Worm (Caenorhabditis elegans) whole organism, L1 larva: ENCODE measurements around the gene F21A3.11.

Experiments used
- C16A3.4 ChIP-seq: fragments of 150-350 bp; optimal IDR thresholded peaks from 2 replicates; lab custom pipeline; 2014; ENCODE audit warnings: missing biosample characterization, missing genetic modification characterization
- C34B4.2 ChIP-seq: sonication (generic microtip); optimal IDR thresholded peaks from 2 replicates; lab custom pipeline; 2017; ENCODE audit warnings: mild to moderate bottlenecking, missing genetic modification characterization, missing compliant biosample characterization
- blmp-1 ChIP-seq: fragments of 150-350 bp; optimal IDR thresholded peaks from 2 replicates; lab custom pipeline; 2014; ENCODE audit warnings: missing biosample characterization, missing genetic modification characterization
- ceh-90 ChIP-seq: sonication (generic microtip); optimal IDR thresholded peaks from 2 replicates; lab custom pipeline; 2016; ENCODE audit warnings: missing genetic modification characterization, missing compliant biosample characterization
- dpl-1 ChIP-seq, 3 experiments: fragments of 150-350 bp in 2 of 3; sonication (generic microtip) in 1 of 3; optimal IDR thresholded peaks; 2 replicates each; lab custom pipeline; 2014 to 2017; ENCODE audit warnings: missing biosample characterization in 3 of 3, missing genetic modification characterization in 3 of 3, missing genetic modification reagents in 3 of 3
- efl-1 ChIP-seq, 4 experiments: fragments of 150-350 bp; optimal IDR thresholded peaks in 3 of 4; peaks in 1 of 4; 1 replicate in 1 of 4; 2 replicates in 3 of 4; lab custom pipeline; 2014; ENCODE audit warnings: missing biosample characterization in 2 of 4, missing genetic modification characterization in 2 of 4, missing genetic modification reagents in 2 of 4
- efl-3 ChIP-seq: fragments of 200-800 bp; sonication (Bioruptor generic); optimal IDR thresholded peaks from 2 replicates; lab custom pipeline; 2018; ENCODE audit warnings: mild to moderate bottlenecking, missing genetic modification characterization, missing compliant biosample characterization
- egl-27 ChIP-seq, 2 experiments: fragments of 150-350 bp in 1 of 2; sonication (generic microtip); optimal IDR thresholded peaks; 3 replicates each; lab custom pipeline; 2017 to 2018; ENCODE audit warnings: missing biosample characterization in 2 of 2, missing genetic modification characterization in 2 of 2, missing genetic modification reagents in 2 of 2
- elt-2 ChIP-seq: sonication (generic microtip); optimal IDR thresholded peaks from 2 replicates; lab custom pipeline; 2016; ENCODE audit warnings: missing genetic modification characterization, mild to moderate bottlenecking, inconsistent platforms, missing compliant biosample characterization, missing genetic modification reagents
- elt-3 ChIP-seq, 6 experiments: fragments of 150-350 bp in 1 of 6; sonication (generic microtip); optimal IDR thresholded peaks; 2 replicates each; lab custom pipeline; 2017 to 2018; ENCODE audit warnings: missing biosample characterization in 6 of 6, missing genetic modification characterization in 6 of 6, inconsistent platforms in 1 of 6
- fkh-10 ChIP-seq: sonication (generic microtip); optimal IDR thresholded peaks from 2 replicates; lab custom pipeline; 2017; ENCODE audit warnings: missing biosample characterization, missing genetic modification reagents, missing genetic modification characterization
- fkh-4 ChIP-seq: sonication (generic microtip); optimal IDR thresholded peaks from 2 replicates; lab custom pipeline; 2016; ENCODE audit warnings: missing compliant biosample characterization, missing genetic modification characterization, borderline replicate concordance
- grh-1 ChIP-seq: fragments of 200-800 bp; sonication (Bioruptor generic); IDR thresholded peaks from 2 replicates; pipeline ENCODE4 v1.3.6; 2022; ENCODE audit warnings: missing genetic modification reagents, missing genetic modification characterization, missing compliant biosample characterization
- isw-1 ChIP-seq: fragments of 200-800 bp; sonication (Bioruptor generic); IDR thresholded peaks from 2 replicates; pipeline ENCODE4 v1.3.6; 2022; ENCODE audit warnings: missing genetic modification characterization, missing compliant biosample characterization
- lin-14 ChIP-seq: fragments of 200-800 bp; sonication (Bioruptor generic); optimal IDR thresholded peaks from 2 replicates; lab custom pipeline; 2018; ENCODE audit warnings: mild to moderate bottlenecking, missing genetic modification characterization, moderate library complexity, missing compliant biosample characterization
- lin-35 ChIP-seq, 2 experiments: fragments of 150-350 bp; optimal IDR thresholded peaks; 2 replicates each; lab custom pipeline; 2014; ENCODE audit warnings: missing biosample characterization in 2 of 2, missing genetic modification characterization in 2 of 2, missing genetic modification reagents in 2 of 2
- lin-39 ChIP-seq: fragments of 150-350 bp; optimal IDR thresholded peaks from 2 replicates; lab custom pipeline; 2014; ENCODE audit warnings: missing biosample characterization, missing genetic modification reagents, missing genetic modification characterization
- lir-3 ChIP-seq: sonication (generic microtip); optimal IDR thresholded peaks from 2 replicates; lab custom pipeline; 2016; ENCODE audit warnings: mild to moderate bottlenecking, missing genetic modification characterization, moderate library complexity, missing compliant biosample characterization; ENCODE audit not compliant: poor library complexity
- lsy-2 ChIP-seq, 2 experiments: fragments of 150-350 bp; optimal IDR thresholded peaks; 2 replicates each; lab custom pipeline; 2014; ENCODE audit warnings: missing biosample characterization in 2 of 2, missing genetic modification characterization in 2 of 2
- mdl-1 ChIP-seq, 2 experiments: fragments of 150-350 bp; optimal IDR thresholded peaks; 2 replicates each; lab custom pipeline; 2014 to 2017; ENCODE audit warnings: missing biosample characterization in 2 of 2, missing genetic modification characterization in 2 of 2, inconsistent platforms in 1 of 2
- mef-2 ChIP-seq: fragments of 150-350 bp; optimal IDR thresholded peaks from 2 replicates; lab custom pipeline; 2014; ENCODE audit warnings: missing biosample characterization, missing genetic modification characterization
- nhr-19 ChIP-seq: fragments of 200-800 bp; sonication (Bioruptor generic); conservative IDR thresholded peaks from 2 replicates; pipeline ENCODE4 v1.3.6; 2022; ENCODE audit warnings: missing genetic modification characterization, missing compliant biosample characterization
- nhr-20 ChIP-seq: sonication (generic microtip); optimal IDR thresholded peaks from 2 replicates; lab custom pipeline; 2016; ENCODE audit warnings: mild to moderate bottlenecking, missing genetic modification characterization, missing compliant biosample characterization
- nhr-47 ChIP-seq: sonication (generic microtip); optimal IDR thresholded peaks from 2 replicates; lab custom pipeline; 2016; ENCODE audit warnings: mild to moderate bottlenecking, missing genetic modification characterization, moderate library complexity, missing compliant biosample characterization
- nhr-71 ChIP-seq: sonication (generic microtip); optimal IDR thresholded peaks from 2 replicates; lab custom pipeline; 2016; ENCODE audit warnings: mild to moderate bottlenecking, missing genetic modification characterization, moderate library complexity, missing compliant biosample characterization
- nhr-85 ChIP-seq: sonication (generic microtip); peaks from one replicate; lab custom pipeline; 2016; ENCODE audit warnings: missing genetic modification characterization, inconsistent platforms, missing compliant biosample characterization
- nhr-90 ChIP-seq: sonication (generic microtip); optimal IDR thresholded peaks from 2 replicates; lab custom pipeline; 2016; ENCODE audit warnings: mild to moderate bottlenecking, missing genetic modification characterization, missing compliant biosample characterization; ENCODE audit not compliant: poor library complexity
- pag-3 ChIP-seq: sonication (generic microtip); optimal IDR thresholded peaks from 2 replicates; lab custom pipeline; 2017; ENCODE audit warnings: missing genetic modification characterization, mild to moderate bottlenecking, missing compliant biosample characterization, antibody characterized with exemption, borderline replicate concordance; ENCODE audit not compliant: insufficient read depth
- pqm-1 ChIP-seq: sonication (generic microtip); optimal IDR thresholded peaks from 3 replicates; lab custom pipeline; 2017; ENCODE audit warnings: missing biosample characterization, missing genetic modification characterization
- rnt-1 ChIP-seq: sonication (generic microtip); optimal IDR thresholded peaks from 2 replicates; lab custom pipeline; 2016; ENCODE audit warnings: mild to moderate bottlenecking, missing genetic modification characterization, moderate library complexity, missing compliant biosample characterization
- snpc-4 ChIP-seq: fragments of 150-350 bp; optimal IDR thresholded peaks from 2 replicates; lab custom pipeline; 2014; ENCODE audit warnings: missing biosample characterization, missing genetic modification characterization
- snu-23 ChIP-seq: sonication (generic microtip); optimal IDR thresholded peaks from 2 replicates; lab custom pipeline; 2016; ENCODE audit warnings: missing genetic modification characterization, missing compliant biosample characterization
- sptf-1 ChIP-seq: fragments of 150-350 bp; optimal IDR thresholded peaks from 2 replicates; lab custom pipeline; 2014; ENCODE audit warnings: missing biosample characterization, missing genetic modification characterization
- sup-37 ChIP-seq: fragments of 200-800 bp; sonication (Bioruptor generic); optimal IDR thresholded peaks from 2 replicates; lab custom pipeline; 2018; ENCODE audit warnings: mild to moderate bottlenecking, missing genetic modification characterization, missing compliant biosample characterization
- swsn-7 ChIP-seq: sonication (generic microtip); optimal IDR thresholded peaks from 2 replicates; lab custom pipeline; 2016; ENCODE audit warnings: missing genetic modification characterization, missing compliant biosample characterization
- tbx-2 ChIP-seq: sonication (generic microtip); optimal IDR thresholded peaks from 2 replicates; lab custom pipeline; 2016; ENCODE audit warnings: missing genetic modification characterization, missing compliant biosample characterization
- tlp-1 ChIP-seq: fragments of 150-350 bp; optimal IDR thresholded peaks from 2 replicates; lab custom pipeline; 2014; ENCODE audit warnings: missing biosample characterization, missing genetic modification characterization
- unc-130 ChIP-seq: fragments of 150-350 bp; optimal IDR thresholded peaks from 2 replicates; lab custom pipeline; 2017; ENCODE audit warnings: missing biosample characterization, missing genetic modification characterization, inconsistent platforms
- unc-62 ChIP-seq: fragments of 150-350 bp; optimal IDR thresholded peaks from 2 replicates; lab custom pipeline; 2014; ENCODE audit warnings: missing biosample characterization, missing genetic modification reagents, missing genetic modification characterization
- xbp-1 ChIP-seq: sonication (generic microtip); optimal IDR thresholded peaks from 2 replicates; lab custom pipeline; 2016; ENCODE audit warnings: missing genetic modification characterization, missing compliant biosample characterization
- ztf-4 ChIP-seq: fragments of 150-350 bp; optimal IDR thresholded peaks from 2 replicates; lab custom pipeline; 2014; ENCODE audit warnings: missing biosample characterization, missing genetic modification characterization

F21A3.11 gene

ce11 chrV:15563985-15564384 lies 31.0 kb upstream of the F21A3.11 start:
- TF ChIP-seq fkh-10 (no peak), pag-3 (tag; lab: Kevin White, UChicago) (no peak), elt-3 (tag; optimal IDR thresholded peaks at IDR 0.05; lab: Kevin White, UChicago) (peak in 4 of 6 experiments; percentile 48 to 90 (median 60)), sptf-1 (tag; lab: Kevin White, UChicago) (no peak), isw-1 (no peak), C34B4.2 (tag; lab: Kevin White, UChicago) (no peak), lir-3 (tag; lab: Kevin White, UChicago) (peak; percentile 16), grh-1 (GFP tag; lab: Robert Waterston, UW) (no peak), elt-2 (tag; lab: Kevin White, UChicago) (peak; percentile 64), lin-39 (tag; lab: Kevin White, UChicago) (peak; percentile 47), snpc-4 (tag; lab: Kevin White, UChicago) (no peak), nhr-47 (tag; lab: Kevin White, UChicago) (peak; percentile 40), swsn-7 (peak; percentile 22), lsy-2 (tag; optimal IDR thresholded peaks at IDR 0.05; lab: Kevin White, UChicago) (peak; percentile 36 to 48), xbp-1 (peak; percentile 7), ceh-90 (tag; lab: Kevin White, UChicago) (no peak), lin-14 (GFP tag; lab: Kevin White, UChicago) (peak; percentile 72), nhr-19 (GFP tag; lab: Robert Waterston, UW) (peak; percentile 98), nhr-90 (peak; percentile 35), tbx-2 (peak; percentile 45), nhr-20 (tag; lab: Kevin White, UChicago) (peak; percentile 93), ztf-4 (tag; lab: Kevin White, UChicago) (peak; percentile 59), rnt-1 (tag; lab: Kevin White, UChicago) (peak; percentile 87), mdl-1 (tag; optimal IDR thresholded peaks at IDR 0.05; lab: Kevin White, UChicago) (peak in 1 of 2 experiments; percentile 70), efl-3 (GFP tag; lab: Kevin White, UChicago) (no peak), unc-130 (peak; percentile 52), nhr-85 (tag; lab: Kevin White, UChicago) (peak; percentile 45), C16A3.4 (tag; lab: Kevin White, UChicago) (peak; percentile 18), blmp-1 (tag; lab: Kevin White, UChicago) (peak; percentile 43), dpl-1 (GFP tag; optimal IDR thresholded peaks at IDR 0.05; lab: Kevin White, UChicago) (peak in 1 of 3 experiments; percentile 13), nhr-71 (tag; lab: Kevin White, UChicago) (peak; percentile 86), snu-23 (peak; percentile 54), sup-37 (no peak), efl-1 (optimal IDR thresholded peaks at IDR 0.05; lab: Kevin White, UChicago) (peak in 1 of 2 experiments; percentile 35), efl-1 (GFP tag; optimal IDR thresholded peaks at IDR 0.05 in 1 of 2; lab: Kevin White, UChicago) (peak; percentile 23 to 82), lin-35 (GFP tag; optimal IDR thresholded peaks at IDR 0.05; lab: Kevin White, UChicago) (peak in 1 of 2 experiments; percentile 78)

ce11 chrV:15563477-15563876 lies 30.5 kb upstream of the F21A3.11 start:
- TF ChIP-seq fkh-10 (peak; percentile 81), mef-2 (tag; lab: Kevin White, UChicago) (no peak)

- TF ChIP-seq tlp-1 (tag; lab: Kevin White, UChicago) (no peak), pqm-1 (tag; lab: Kevin White, UChicago) (no peak), egl-27 (tag; optimal IDR thresholded peaks at IDR 0.05; lab: Kevin White, UChicago) (no peak), fkh-4 (tag; lab: Kevin White, UChicago) (no peak), elt-3 (tag; optimal IDR thresholded peaks at IDR 0.05; lab: Kevin White, UChicago) (no peak), ztf-4 (tag; lab: Kevin White, UChicago) (no peak), rnt-1 (tag; lab: Kevin White, UChicago) (no peak), unc-62 (GFP tag; lab: Kevin White, UChicago) (no peak)
These were observed 29.5 kb upstream of the F21A3.11 start for ce11 chrV:15562541-15562940.
